Worm (Caenorhabditis elegans): ENCODE results near the gene D2007.1.
A peak's percentile ranks its signal among the peaks of the same experiment; 100 is the strongest.

ce11 chrIII:8136517-8137099, 18.7 kb upstream of the D2007.1 start:
- TF ChIP-seq nhr-111 (GFP tag; optimal IDR thresholded peaks at IDR 0.05) (no peak), dve-1 (tag; optimal IDR thresholded peaks at IDR 0.05; ENCODE audit: insufficient read depth) (peak; percentile 43), gei-8 (GFP tag; optimal IDR thresholded peaks at IDR 0.05) (no peak), unc-130 (GFP tag; optimal IDR thresholded peaks at IDR 0.05) (no peak), mxl-2 (GFP tag; conservative IDR thresholded peaks at IDR 0.05) (no peak), nhr-28 (tag; optimal IDR thresholded peaks at IDR 0.05) (no peak), ztf-11 (tag; optimal IDR thresholded peaks at IDR 0.05) (no peak), lin-15B (tag; optimal IDR thresholded peaks at IDR 0.05) (no peak), ama-1 (optimal IDR thresholded peaks at IDR 0.05) (peak; percentile 51)

Measured in whole organism, L4 larva.